Fruit fly (Drosophila melanogaster) Kc167 (cell line): Measurements from ENCODE around the gene dop.

Experiments
- Sin3A ChIP-seq: fragments of >200 bp; optimal IDR thresholded peaks from 2 replicates; lab custom pipeline; 2018; ENCODE audit warnings: missing external identifiers
- h ChIP-seq: fragments of >200 bp; optimal IDR thresholded peaks from 3 replicates; lab custom pipeline; 2018; ENCODE audit warnings: missing external identifiers
- insv ChIP-seq: fragments of >200 bp; optimal IDR thresholded peaks from 3 replicates; lab custom pipeline; 2018; ENCODE audit warnings: missing external identifiers
- ttk ChIP-seq: sonication (Bioruptor generic); optimal IDR thresholded peaks from 2 replicates; lab custom pipeline; 2017; ENCODE audit warnings: missing external identifiers

DNA sequence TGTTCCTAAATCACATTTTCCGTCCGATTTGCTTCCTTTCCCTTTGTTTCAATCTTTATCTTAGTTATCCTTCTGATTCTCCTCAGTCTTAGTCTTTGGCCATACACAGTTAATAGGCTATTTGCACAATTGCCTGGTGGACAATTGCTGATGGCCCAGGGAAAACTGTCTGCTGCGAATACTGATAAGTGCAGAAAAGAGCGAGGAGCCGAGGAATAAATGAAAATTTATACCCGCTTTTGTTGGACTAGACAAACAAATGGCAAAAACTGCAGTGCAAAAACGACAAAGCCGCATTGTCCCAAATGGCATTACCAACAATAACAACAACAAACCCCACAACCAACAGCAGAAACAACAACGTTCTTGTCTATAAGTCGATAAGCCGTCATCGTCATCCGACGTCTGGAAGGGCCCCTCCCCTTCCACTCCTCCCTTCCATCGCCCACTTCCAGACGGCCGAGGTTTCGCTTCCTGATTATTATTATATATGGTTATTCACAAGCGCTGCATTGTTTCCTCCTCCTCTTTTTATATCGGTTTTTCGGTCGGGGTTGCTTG, 28.4 kb downstream of the dop start:
- TF ChIP-seq h (no peak), ttk (lab: Kevin White, UChicago) (no peak), insv (lab: Kevin White, UChicago) (no peak), Sin3A (no peak)
